Fruit fly (Drosophila melanogaster): ENCODE results near the gene CG42268.

CG42268 gene

DNA sequence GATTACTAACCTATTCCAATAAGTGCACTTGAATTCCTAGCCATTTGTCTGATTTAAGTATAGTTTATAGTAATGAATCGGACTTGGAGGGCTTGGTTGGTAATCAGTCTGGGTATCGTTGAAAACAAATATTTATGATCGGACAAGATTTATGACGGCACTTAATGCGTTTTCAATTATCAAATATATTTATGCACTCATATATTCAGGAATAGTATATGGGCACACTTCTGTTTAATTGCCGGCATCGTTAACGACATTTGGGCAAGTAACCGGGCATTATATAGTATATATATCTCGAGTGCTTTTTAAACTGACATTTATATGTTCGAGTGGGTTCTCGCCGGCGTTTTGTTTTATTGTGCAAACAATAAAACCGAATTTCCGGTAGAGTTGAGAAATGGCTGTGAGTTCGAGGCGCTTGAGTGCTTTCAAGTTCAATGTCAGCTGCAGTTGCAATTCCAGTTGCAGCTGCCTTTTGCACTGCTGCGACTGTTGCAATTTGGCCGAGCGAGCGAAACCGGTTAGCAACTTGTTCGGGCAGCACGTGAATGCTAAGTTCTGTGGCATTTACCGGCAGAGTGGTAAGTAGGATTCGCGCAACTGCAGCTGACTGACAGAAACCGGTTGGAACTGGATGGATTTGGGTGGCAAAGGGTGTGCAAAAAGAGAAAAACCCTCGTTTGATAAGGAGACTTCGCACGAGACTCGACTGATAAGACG, 7.6 kb upstream of the CG42268 start:
- TF ChIP-seq CG6276 (GFP tag; optimal IDR thresholded peaks at IDR 0.05) (peak; percentile 17), cyc (GFP tag; optimal IDR thresholded peaks at IDR 0.05) (no peak), ss (GFP tag; optimal IDR thresholded peaks at IDR 0.05) (peak in 1 of 2 experiments; percentile 43), eg (GFP tag; IDR thresholded peaks at IDR 0.05) (peak; percentile 16; the same call in 1 of the 3 replicates), CG6854 (GFP tag; optimal IDR thresholded peaks at IDR 0.05) (peak; percentile 71), Eip78C (GFP tag) (peak; percentile 21), dsx (GFP tag; optimal IDR thresholded peaks at IDR 0.05; ENCODE audit: poor library complexity, severe bottlenecking) (peak; percentile 72), Sox15 (GFP tag; optimal IDR thresholded peaks at IDR 0.05) (no peak), Lpt (GFP tag; optimal IDR thresholded peaks at IDR 0.05) (peak; percentile 12), Gug (GFP tag; IDR thresholded peaks at IDR 0.05) (no peak)

DNA sequence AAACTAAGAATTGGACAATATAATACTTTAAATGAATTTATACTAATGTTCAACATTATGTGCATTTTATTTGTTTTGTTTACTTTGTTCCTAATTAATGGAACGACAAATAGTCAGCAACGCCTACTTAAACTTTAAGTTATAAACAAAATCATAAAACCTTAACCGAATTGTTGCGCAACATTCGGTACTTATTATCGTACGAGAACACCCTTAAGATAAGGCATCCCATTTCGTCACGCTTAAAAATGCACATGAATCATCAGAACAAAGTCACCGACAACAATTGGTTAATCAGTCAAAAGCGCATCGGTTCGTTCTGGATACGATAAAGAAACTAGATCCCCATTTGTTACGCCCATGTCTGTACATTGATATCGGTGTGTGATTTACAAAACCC, 6.2 kb upstream of the CG42268 start:
- TF ChIP-seq vri (GFP tag; optimal IDR thresholded peaks at IDR 0.05) (peak; percentile 72), Hr4 (GFP tag; optimal IDR thresholded peaks at IDR 0.05) (no peak), CG6808 (GFP tag; optimal IDR thresholded peaks at IDR 0.05) (no peak), CG6276 (GFP tag; optimal IDR thresholded peaks at IDR 0.05) (no peak), Eip78C (GFP tag) (peak; percentile 32)

DNA sequence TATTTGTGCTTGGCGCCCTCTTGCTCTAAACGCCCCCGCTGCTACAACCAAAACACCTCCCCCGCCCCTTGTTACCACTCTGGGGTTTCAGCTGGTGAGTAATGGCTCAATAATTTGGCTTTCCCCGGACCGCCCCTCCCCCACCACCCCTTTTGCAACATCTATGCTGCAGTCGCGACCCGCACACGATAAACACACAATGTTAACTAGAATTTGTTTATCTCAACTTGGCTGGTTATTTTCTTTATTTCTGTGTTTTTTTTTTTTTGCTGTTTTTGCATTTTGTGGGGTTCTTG, 5.5 kb upstream of the CG42268 start:
- TF ChIP-seq CG15336 (GFP tag; IDR thresholded peaks at IDR 0.05): no peak
- TF ChIP-seq dac (GFP tag; optimal IDR thresholded peaks at IDR 0.05): no peak
- no peak for TF ChIP-seq CG7368 (GFP tag; optimal IDR thresholded peaks at IDR 0.05)

DNA sequence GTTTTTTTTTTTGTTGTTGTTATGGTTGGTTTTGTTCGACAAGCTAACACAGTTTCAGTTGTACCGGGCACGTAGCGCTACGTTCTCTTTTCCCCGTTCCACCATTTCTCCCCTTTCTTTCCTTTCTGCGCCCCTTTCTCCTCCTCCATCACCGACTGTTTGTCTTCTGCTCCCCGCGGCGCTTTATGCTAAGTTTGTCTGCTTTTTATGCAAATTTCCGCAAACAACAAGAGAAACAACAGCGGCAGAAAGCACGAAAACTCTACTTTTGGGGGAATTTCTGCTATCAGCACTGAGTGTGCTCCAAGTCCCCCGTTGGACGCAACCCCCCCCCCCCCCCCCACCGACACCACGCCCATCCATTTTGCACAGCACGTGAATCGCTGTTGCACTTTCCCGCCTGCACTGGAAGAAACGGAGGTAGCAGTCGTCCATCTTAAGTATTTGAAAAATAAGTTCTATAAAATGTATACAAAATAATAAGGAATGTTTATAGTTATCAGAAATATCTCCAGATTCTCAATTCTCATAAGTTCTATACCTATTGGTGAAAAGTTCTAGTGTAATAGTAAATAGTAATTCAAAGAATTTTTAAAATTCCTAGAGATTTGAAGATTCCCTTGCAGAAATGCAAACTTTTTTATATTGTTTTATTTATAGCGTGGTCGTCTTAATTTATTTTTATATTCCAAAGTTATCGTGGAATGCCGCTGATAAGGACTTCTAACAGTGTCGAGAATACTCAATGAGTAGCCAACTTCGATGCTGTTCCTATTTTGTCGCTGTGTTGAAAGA, 4.9 kb upstream of the CG42268 start:
- TF ChIP-seq CG8319 (GFP tag; optimal IDR thresholded peaks at IDR 0.05): no peak
- no peak for TF ChIP-seq spab (GFP tag; optimal IDR thresholded peaks at IDR 0.05)
- peak; percentile 34 for TF ChIP-seq achi (GFP tag; optimal IDR thresholded peaks at IDR 0.05)
- peak; percentile 50 for TF ChIP-seq CG4318 (GFP tag; optimal IDR thresholded peaks at IDR 0.05)
- TF ChIP-seq CG6854 (GFP tag; optimal IDR thresholded peaks at IDR 0.05): no peak
- TF ChIP-seq CG8632 (GFP tag; optimal IDR thresholded peaks at IDR 0.05): peak; percentile 12
- no peak for TF ChIP-seq CG16779 (tag; optimal IDR thresholded peaks at IDR 0.05)
- no peak for TF ChIP-seq CG7368 (GFP tag; optimal IDR thresholded peaks at IDR 0.05)
- no peak for TF ChIP-seq CG1621 (tag; optimal IDR thresholded peaks at IDR 0.05)
- TF ChIP-seq net (GFP tag; optimal IDR thresholded peaks at IDR 0.05): peak; percentile 26
- TF ChIP-seq CG31627 (GFP tag; optimal IDR thresholded peaks at IDR 0.05): peak; percentile 24
- TF ChIP-seq CG11762 (GFP tag; optimal IDR thresholded peaks at IDR 0.05; ENCODE audit: insufficient read depth): peak; percentile 15
- TF ChIP-seq Blimp-1 (GFP tag; optimal IDR thresholded peaks at IDR 0.05): peak; percentile 43
- TF ChIP-seq CG3919 (GFP tag; optimal IDR thresholded peaks at IDR 0.05): peak; percentile 57
- no peak for TF ChIP-seq Eip75B (GFP tag; optimal IDR thresholded peaks at IDR 0.05)
- peak; percentile 18 for TF ChIP-seq Smox (GFP tag; optimal IDR thresholded peaks at IDR 0.05)
- TF ChIP-seq topi (GFP tag; optimal IDR thresholded peaks at IDR 0.05): peak; percentile 44
- no peak for TF ChIP-seq vri (GFP tag; optimal IDR thresholded peaks at IDR 0.05)
- TF ChIP-seq CG10631 (GFP tag; optimal IDR thresholded peaks at IDR 0.05): peak; percentile 39
- TF ChIP-seq fd85E (GFP tag; optimal IDR thresholded peaks at IDR 0.05): no peak
- TF ChIP-seq OdsH (GFP tag; optimal IDR thresholded peaks at IDR 0.05): peak; percentile 29
- TF ChIP-seq Ets21C (GFP tag; optimal IDR thresholded peaks at IDR 0.05): no peak
- peak; percentile 32 for TF ChIP-seq acj6 (GFP tag; optimal IDR thresholded peaks at IDR 0.05)
- no peak for TF ChIP-seq dsx (GFP tag; optimal IDR thresholded peaks at IDR 0.05; ENCODE audit: poor library complexity, severe bottlenecking)
- TF ChIP-seq Met (GFP tag; optimal IDR thresholded peaks at IDR 0.05): peak; percentile 45
- no peak for TF ChIP-seq ss (GFP tag; optimal IDR thresholded peaks at IDR 0.05)
- TF ChIP-seq CG6163 (GFP tag; IDR thresholded peaks at IDR 0.05): no peak; the same call in 2 of the 3 replicates
- TF ChIP-seq pdm3 (GFP tag; optimal IDR thresholded peaks at IDR 0.05): no peak
- TF ChIP-seq CG10669 (GFP tag; optimal IDR thresholded peaks at IDR 0.05): peak; percentile 26
- TF ChIP-seq Ets96B (tag; optimal IDR thresholded peaks at IDR 0.05): peak; percentile 37
- TF ChIP-seq CG8119 (GFP tag; IDR thresholded peaks at IDR 0.05): peak; percentile 57
- no peak for TF ChIP-seq Hr38 (GFP tag; optimal IDR thresholded peaks at IDR 0.05)
